Worm (Caenorhabditis elegans): ENCODE data around the gene tag-124.

DNA sequence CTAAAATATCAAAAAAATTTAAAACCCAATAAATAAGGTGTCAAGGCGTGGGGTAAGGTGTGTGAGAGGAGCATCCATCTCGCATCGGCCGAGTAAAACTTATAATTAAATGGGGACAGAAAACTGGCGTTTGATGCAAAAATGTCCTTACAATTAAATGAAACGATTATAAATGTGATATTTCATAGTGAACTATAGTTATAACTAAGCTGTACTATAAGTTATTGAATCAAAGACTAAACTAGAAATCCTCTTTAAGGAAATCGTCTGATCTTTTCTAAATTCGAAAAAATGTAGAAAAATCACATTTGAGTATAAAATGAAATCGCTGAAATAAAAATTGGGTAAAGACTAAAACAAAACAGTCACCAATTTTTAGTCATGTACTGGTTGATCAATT is 40.4 kb upstream of the tag-124 start, which contains the start of gene sra-6:
- TF ChIP-seq pha-4 (tag; optimal IDR thresholded peaks at IDR 0.05) (no peak), zag-1 (tag; optimal IDR thresholded peaks at IDR 0.05) (no peak), aly-2 (tag; optimal IDR thresholded peaks at IDR 0.05) (no peak), nhr-11 (tag; optimal IDR thresholded peaks at IDR 0.05) (no peak), ceh-82 (tag; optimal IDR thresholded peaks at IDR 0.05) (no peak), nhr-76 (tag; optimal IDR thresholded peaks at IDR 0.05) (no peak), unc-39 (tag; optimal IDR thresholded peaks at IDR 0.05) (no peak), R02D3.7 (tag; optimal IDR thresholded peaks at IDR 0.05) (no peak), hmg-11 (tag; optimal IDR thresholded peaks at IDR 0.05) (no peak), ama-1 (optimal IDR thresholded peaks at IDR 0.05) (no peak), elt-3 (tag; optimal IDR thresholded peaks at IDR 0.05) (no peak), egl-27 (tag; optimal IDR thresholded peaks at IDR 0.05) (no peak)
